Worm (Caenorhabditis elegans) whole organism, late embryonic: ENCODE measurements around the gene T06E8.8.

ENCODE experiments used
- T23F11.4 ChIP-seq: fragments of 200-800 bp; sonication (Bioruptor generic); optimal IDR thresholded peaks from 2 replicates; lab custom pipeline; 2018; ENCODE audit warnings: mild to moderate bottlenecking, missing genetic modification characterization, missing compliant biosample characterization
- ahr-1 ChIP-seq: sonication (generic microtip); optimal IDR thresholded peaks from 2 replicates; lab custom pipeline; 2016; ENCODE audit warnings: missing genetic modification characterization, missing compliant biosample characterization
- ama-1 ChIP-seq: fragments of 150-350 bp; optimal IDR thresholded peaks from 2 replicates; lab custom pipeline; 2014
- ceh-22 ChIP-seq: sonication (generic microtip); optimal IDR thresholded peaks from 2 replicates; lab custom pipeline; 2017; ENCODE audit warnings: missing biosample characterization, missing genetic modification characterization
- ceh-34 ChIP-seq: sonication (generic microtip); optimal IDR thresholded peaks from 2 replicates; lab custom pipeline; 2016; ENCODE audit warnings: mild to moderate bottlenecking, missing genetic modification characterization, missing compliant biosample characterization
- ceh-45 ChIP-seq: fragments of 200-800 bp; sonication (Bioruptor generic); IDR thresholded peaks from 2 replicates; pipeline ENCODE4 v1.3.6; 2022; ENCODE audit warnings: missing genetic modification reagents, missing genetic modification characterization, missing compliant biosample characterization
- ceh-48 ChIP-seq: sonication (generic microtip); optimal IDR thresholded peaks from 2 replicates; lab custom pipeline; 2016; ENCODE audit warnings: missing genetic modification characterization, inconsistent platforms, missing compliant biosample characterization
- ceh-6 ChIP-seq: fragments of 200-800 bp; sonication (Bioruptor generic); optimal IDR thresholded peaks from 2 replicates; lab custom pipeline; 2018; ENCODE audit warnings: mild to moderate bottlenecking, missing genetic modification characterization, missing compliant biosample characterization
- dmd-4 ChIP-seq: sonication (generic microtip); optimal IDR thresholded peaks from 2 replicates; lab custom pipeline; 2016; ENCODE audit warnings: borderline replicate concordance, missing genetic modification characterization, missing compliant biosample characterization
- dve-1 ChIP-seq: sonication (generic microtip); optimal IDR thresholded peaks from 2 replicates; lab custom pipeline; 2017; ENCODE audit warnings: antibody characterized with exemption, mild to moderate bottlenecking, missing genetic modification characterization, missing compliant biosample characterization
- elt-4 ChIP-seq: sonication (generic microtip); optimal IDR thresholded peaks from 2 replicates; lab custom pipeline; 2016; ENCODE audit warnings: missing genetic modification characterization, missing compliant biosample characterization
- ets-4 ChIP-seq: sonication (generic microtip); optimal IDR thresholded peaks from 2 replicates; lab custom pipeline; 2016; ENCODE audit warnings: missing genetic modification characterization, missing compliant biosample characterization
- eyg-1 ChIP-seq: sonication (generic microtip); optimal IDR thresholded peaks from 2 replicates; lab custom pipeline; 2016; ENCODE audit warnings: missing genotype, missing genetic modification characterization, missing compliant biosample characterization
- fax-1 ChIP-seq: sonication (generic microtip); optimal IDR thresholded peaks from 2 replicates; lab custom pipeline; 2016; ENCODE audit warnings: missing genotype, missing genetic modification characterization, missing compliant biosample characterization
- fkh-10 ChIP-seq: fragments of 150-350 bp; optimal IDR thresholded peaks from 2 replicates; lab custom pipeline; 2014; ENCODE audit warnings: missing biosample characterization, missing genetic modification reagents, missing genetic modification characterization
- fkh-6 ChIP-seq: sonication (generic microtip); optimal IDR thresholded peaks from 2 replicates; lab custom pipeline; 2016; ENCODE audit warnings: missing genetic modification characterization, missing compliant biosample characterization
- hlh-13 ChIP-seq: fragments of 200-800 bp; sonication (Bioruptor generic); optimal IDR thresholded peaks from 2 replicates; lab custom pipeline; 2018; ENCODE audit warnings: mild to moderate bottlenecking, missing genetic modification characterization, missing compliant biosample characterization
- hlh-15 ChIP-seq: sonication (generic microtip); optimal IDR thresholded peaks from 2 replicates; lab custom pipeline; 2016; ENCODE audit warnings: missing genetic modification characterization, missing compliant biosample characterization
- hlh-30 ChIP-seq: sonication (generic microtip); optimal IDR thresholded peaks from 2 replicates; lab custom pipeline; 2017; ENCODE audit warnings: antibody characterized with exemption, missing genetic modification characterization, missing compliant biosample characterization; ENCODE audit not compliant: insufficient read depth
- hlh-6 ChIP-seq: sonication (generic microtip); optimal IDR thresholded peaks from 2 replicates; lab custom pipeline; 2016; ENCODE audit warnings: missing genotype, missing genetic modification characterization, missing compliant biosample characterization
- lim-6 ChIP-seq: sonication (generic microtip); optimal IDR thresholded peaks from 2 replicates; lab custom pipeline; 2016; ENCODE audit warnings: missing genetic modification characterization, missing compliant biosample characterization
- lin-11 ChIP-seq: fragments of 200-800 bp; sonication (Bioruptor generic); optimal IDR thresholded peaks from 2 replicates; lab custom pipeline; 2018; ENCODE audit warnings: mild to moderate bottlenecking, missing genetic modification characterization, missing compliant biosample characterization
- madf-2 ChIP-seq: sonication (generic microtip); optimal IDR thresholded peaks from 2 replicates; lab custom pipeline; 2017; ENCODE audit warnings: missing genetic modification characterization, missing compliant biosample characterization
- mec-3 ChIP-seq: sonication (generic microtip); optimal IDR thresholded peaks from 2 replicates; lab custom pipeline; 2016; ENCODE audit warnings: borderline replicate concordance, missing genetic modification characterization, missing compliant biosample characterization
- nfya-1 ChIP-seq: sonication (generic microtip); optimal IDR thresholded peaks from 2 replicates; lab custom pipeline; 2017; ENCODE audit warnings: missing genetic modification characterization, mild to moderate bottlenecking, missing compliant biosample characterization, antibody characterized with exemption, moderate library complexity
- nhr-232 ChIP-seq: sonication (generic microtip); optimal IDR thresholded peaks from 2 replicates; lab custom pipeline; 2016; ENCODE audit warnings: missing genetic modification characterization, missing compliant biosample characterization
- pag-3 ChIP-seq: sonication (generic microtip); optimal IDR thresholded peaks from 2 replicates; lab custom pipeline; 2016; ENCODE audit warnings: missing compliant biosample characterization, missing genetic modification characterization, borderline replicate concordance
- pat-9 ChIP-seq: fragments of 200-800 bp; sonication (Bioruptor generic); optimal IDR thresholded peaks from 2 replicates; lab custom pipeline; 2018; ENCODE audit warnings: mild to moderate bottlenecking, missing genetic modification characterization, moderate library complexity, missing compliant biosample characterization
- pha-4 ChIP-seq: fragments of 150-350 bp; optimal IDR thresholded peaks from 2 replicates; lab custom pipeline; 2018; ENCODE audit warnings: missing biosample characterization, missing genetic modification reagents, missing genetic modification characterization
- pqm-1 ChIP-seq: sonication (generic microtip); optimal IDR thresholded peaks from 2 replicates; lab custom pipeline; 2016; ENCODE audit warnings: missing genetic modification characterization, missing compliant biosample characterization
- rnt-1 ChIP-seq: sonication (generic microtip); optimal IDR thresholded peaks from 2 replicates; lab custom pipeline; 2016; ENCODE audit warnings: missing genetic modification characterization, missing compliant biosample characterization
- syd-9 ChIP-seq: sonication (generic microtip); optimal IDR thresholded peaks from 2 replicates; lab custom pipeline; 2016; ENCODE audit warnings: mild to moderate bottlenecking, missing genetic modification characterization, moderate library complexity, missing compliant biosample characterization
- tbx-2 ChIP-seq: sonication (generic microtip); optimal IDR thresholded peaks from 2 replicates; lab custom pipeline; 2016; ENCODE audit warnings: missing genetic modification characterization, missing compliant biosample characterization
- unc-55 ChIP-seq: sonication (generic microtip); optimal IDR thresholded peaks from 2 replicates; lab custom pipeline; 2017; ENCODE audit warnings: missing biosample characterization, missing genetic modification reagents, missing genetic modification characterization
- unc-86 ChIP-seq: sonication (generic microtip); optimal IDR thresholded peaks from 2 replicates; lab custom pipeline; 2016; ENCODE audit warnings: missing genetic modification characterization, missing compliant biosample characterization
- ztf-16 ChIP-seq: sonication (generic microtip); optimal IDR thresholded peaks from 2 replicates; lab custom pipeline; 2017; ENCODE audit warnings: missing genetic modification characterization, missing compliant biosample characterization

Gene T06E8.8

DNA sequence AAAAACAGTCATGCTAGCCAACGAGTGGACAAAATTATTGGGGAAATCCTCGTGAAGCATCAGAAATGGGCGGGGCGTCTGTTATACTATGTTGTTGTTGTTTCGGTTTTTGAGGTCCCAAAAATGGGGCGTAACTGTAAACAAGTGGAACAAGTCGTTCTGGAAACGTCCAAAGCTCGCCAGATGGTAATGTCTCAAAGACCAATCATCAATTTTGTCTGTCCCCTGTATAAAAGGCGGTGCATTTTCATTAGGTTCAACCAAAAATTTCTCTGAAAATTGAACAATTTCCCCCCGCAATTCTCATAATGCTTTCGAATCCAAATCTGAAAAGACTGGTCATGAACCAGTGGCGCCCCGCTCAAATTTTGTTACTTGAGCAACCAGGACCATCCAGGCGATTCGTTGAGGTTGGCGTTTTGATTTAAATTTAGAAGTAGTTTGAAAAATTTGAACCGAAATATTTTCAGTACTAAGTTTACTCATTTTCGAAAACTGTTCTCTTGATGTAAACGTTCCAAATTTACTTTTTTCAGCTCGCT is 24.4 kb upstream of the T06E8.8 start:
- TF ChIP-seq fkh-6: no peak
- TF ChIP-seq rnt-1 (tag; lab: Kevin White, UChicago): no peak
- TF ChIP-seq nhr-232: no peak
- TF ChIP-seq dmd-4 (tag; lab: Kevin White, UChicago): no peak
- TF ChIP-seq pha-4 (tag; lab: Kevin White, UChicago): no peak
- TF ChIP-seq elt-4 (tag; lab: Kevin White, UChicago): no peak
- TF ChIP-seq lim-6 (tag; lab: Kevin White, UChicago): no peak
- no peak for TF ChIP-seq T23F11.4 (GFP tag; lab: Kevin White, UChicago)
- TF ChIP-seq ahr-1 (tag; lab: Kevin White, UChicago): no peak
- no peak for TF ChIP-seq unc-86 (tag; lab: Kevin White, UChicago)
- no peak for TF ChIP-seq ceh-45 (GFP tag; lab: Robert Waterston, UW)
- no peak for TF ChIP-seq ceh-22 (tag; lab: Kevin White, UChicago)
- no peak for TF ChIP-seq nfya-1
- TF ChIP-seq lin-11 (tag; lab: Kevin White, UChicago): no peak
- TF ChIP-seq tbx-2 (tag; lab: Kevin White, UChicago): no peak
- TF ChIP-seq fkh-10 (GFP tag; lab: Kevin White, UChicago): no peak
- TF ChIP-seq pat-9 (tag; lab: Kevin White, UChicago): no peak
- no peak for TF ChIP-seq ceh-6
- no peak for TF ChIP-seq ztf-16 (tag; lab: Kevin White, UChicago)

DNA sequence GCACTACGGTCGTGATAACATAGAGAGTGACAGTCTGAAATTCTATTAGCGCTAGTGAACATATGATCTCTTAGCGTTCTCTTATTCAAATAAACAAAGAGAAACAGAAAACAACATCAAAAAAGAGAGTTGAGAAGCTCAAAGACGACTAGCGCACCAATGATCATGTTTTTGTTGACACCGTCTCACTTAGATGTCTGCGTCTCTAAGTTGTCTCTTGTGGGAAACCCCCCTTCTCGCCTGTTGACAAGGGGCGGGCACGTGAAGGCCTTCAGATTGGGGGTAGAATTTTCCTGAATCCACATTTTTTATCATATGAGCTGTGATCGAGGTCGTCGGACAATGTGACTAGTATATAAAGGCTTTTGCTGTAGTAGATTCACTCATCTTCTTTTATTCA is 23.6 kb upstream of the T06E8.8 start:
- peak; percentile 31 for TF ChIP-seq hlh-30 (tag; lab: Kevin White, UChicago)
- peak; percentile 46 for TF ChIP-seq unc-55 (GFP tag; lab: Kevin White, UChicago)
- TF ChIP-seq mec-3 (tag; lab: Kevin White, UChicago): no peak
- peak; percentile 6 for TF ChIP-seq nfya-1
- TF ChIP-seq, all 69 proteins: peak for 3

DNA sequence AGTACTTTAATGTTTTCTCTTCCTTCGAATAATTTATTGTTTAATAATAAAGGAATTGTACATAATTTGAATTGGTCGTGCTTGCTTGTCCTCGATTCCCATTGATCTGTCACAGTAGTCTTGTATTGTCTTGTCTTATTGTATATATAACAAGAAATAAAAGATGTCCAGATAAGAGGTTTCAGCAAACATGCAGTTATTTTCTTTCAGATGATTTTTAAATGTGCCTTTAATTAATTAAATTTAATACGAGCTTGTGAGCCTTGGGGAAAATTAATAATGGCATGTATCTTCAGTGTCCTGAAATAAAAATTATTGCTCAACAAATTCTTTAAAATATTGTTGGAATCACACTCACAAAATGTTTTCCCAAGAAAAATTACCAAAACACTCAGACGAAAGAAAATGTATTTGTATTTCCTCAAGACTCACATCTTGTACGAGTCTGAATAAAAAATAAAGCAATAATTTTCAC is 20.4 kb upstream of the T06E8.8 start:
- TF ChIP-seq pqm-1 (tag; lab: Kevin White, UChicago) (no peak), eyg-1 (tag; lab: Kevin White, UChicago) (no peak), ceh-48 (tag; lab: Kevin White, UChicago) (no peak), madf-2 (tag; lab: Kevin White, UChicago) (no peak), syd-9 (tag; lab: Kevin White, UChicago) (no peak), unc-86 (tag; lab: Kevin White, UChicago) (no peak), ama-1 (lab: Kevin White, UChicago) (no peak), ceh-34 (tag; lab: Kevin White, UChicago) (no peak), pag-3 (tag; lab: Kevin White, UChicago) (no peak), fax-1 (tag; lab: Kevin White, UChicago) (no peak), dve-1 (tag; lab: Kevin White, UChicago) (no peak)
- TF ChIP-seq, all 69 proteins: peak for 0

DNA sequence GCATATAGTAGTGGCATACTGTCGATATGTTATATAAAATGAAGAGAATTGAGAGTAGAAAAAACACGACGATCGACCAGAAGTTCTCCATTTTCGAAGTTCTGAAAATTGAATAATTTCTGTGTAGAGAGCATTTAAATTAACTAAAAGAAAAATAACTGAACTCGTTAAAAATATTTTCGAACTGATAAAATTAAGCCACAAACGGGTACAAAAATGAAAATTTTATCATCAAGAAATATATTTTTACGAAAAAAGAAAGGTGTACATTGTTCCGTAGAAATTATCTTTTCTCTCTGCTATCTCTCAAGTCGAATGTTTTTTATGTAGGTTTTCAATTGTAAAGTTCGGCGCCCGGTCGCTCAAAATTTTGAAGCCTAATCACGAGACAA is 12.6 kb upstream of the T06E8.8 start, which contains the start of gene acl-2:
acl-2 (minus strand) TSS at position 101 of the 392 bp plus-strand sequence.
- TF ChIP-seq hlh-13 (GFP tag; lab: Kevin White, UChicago) (no peak), nfya-1 (no peak), ets-4 (tag; lab: Kevin White, UChicago) (no peak), hlh-6 (tag; lab: Kevin White, UChicago) (no peak), hlh-15 (tag; lab: Kevin White, UChicago) (no peak), hlh-30 (tag; lab: Kevin White, UChicago) (no peak), T23F11.4 (GFP tag; lab: Kevin White, UChicago) (no peak), madf-2 (tag; lab: Kevin White, UChicago) (no peak), fax-1 (tag; lab: Kevin White, UChicago) (no peak), ceh-34 (tag; lab: Kevin White, UChicago) (no peak)
